Worm (Caenorhabditis elegans) whole organism, mixed stage, embryonic: Measurements from ENCODE around the gene tap-1.

Experiments used
- bed-3 ChIP-seq: fragments of 200-800 bp; sonication (Bioruptor generic); optimal IDR thresholded peaks from 3 replicates; lab custom pipeline; 2018; ENCODE audit warnings: mild to moderate bottlenecking, missing genetic modification characterization, moderate library complexity, missing compliant biosample characterization
- drap-1 ChIP-seq: fragments of 200-800 bp; sonication (Bioruptor generic); optimal IDR thresholded peaks from 3 replicates; lab custom pipeline; 2018; ENCODE audit warnings: mild to moderate bottlenecking, missing genetic modification characterization, missing compliant biosample characterization
- flh-1 ChIP-seq: fragments of 200-800 bp; sonication (Bioruptor generic); optimal IDR thresholded peaks from 2 replicates; lab custom pipeline; 2018; ENCODE audit warnings: mild to moderate bottlenecking, missing genetic modification characterization, moderate library complexity, missing compliant biosample characterization
- lin-13 ChIP-seq: fragments of 150-350 bp; optimal IDR thresholded peaks from 2 replicates; lab custom pipeline; 2014; ENCODE audit warnings: missing biosample characterization, missing genetic modification characterization
- mab-5 ChIP-seq: fragments of 150-350 bp; optimal IDR thresholded peaks from 2 replicates; lab custom pipeline; 2014; ENCODE audit warnings: missing biosample characterization, missing genetic modification characterization
- mep-1 ChIP-seq: fragments of 150-350 bp; optimal IDR thresholded peaks from 2 replicates; lab custom pipeline; 2017; ENCODE audit warnings: missing biosample characterization, missing genetic modification reagents, missing genetic modification characterization, inconsistent platforms
- nhr-237 ChIP-seq: fragments of 150-350 bp; optimal IDR thresholded peaks from 2 replicates; lab custom pipeline; 2014; ENCODE audit warnings: missing biosample characterization, missing genetic modification characterization
- snpc-4 ChIP-seq: fragments of 150-350 bp; optimal IDR thresholded peaks from 2 replicates; lab custom pipeline; 2014; ENCODE audit warnings: missing biosample characterization, missing genetic modification characterization
- tbx-8 ChIP-seq: fragments of 200-800 bp; sonication (Bioruptor generic); optimal IDR thresholded peaks from 2 replicates; lab custom pipeline; 2018; ENCODE audit warnings: mild to moderate bottlenecking, missing genetic modification characterization, moderate library complexity, missing compliant biosample characterization
- unc-120 ChIP-seq: sonication (generic microtip); optimal IDR thresholded peaks from 2 replicates; lab custom pipeline; 2017; ENCODE audit warnings: missing genetic modification characterization, missing compliant biosample characterization; ENCODE audit not compliant: poor library complexity, severe bottlenecking
- unc-39 ChIP-seq: fragments of 150-350 bp; optimal IDR thresholded peaks from 2 replicates; lab custom pipeline; 2014; ENCODE audit warnings: missing biosample characterization, missing genetic modification characterization
- unc-62 ChIP-seq: fragments of 150-350 bp; optimal IDR thresholded peaks from 2 replicates; lab custom pipeline; 2014; ENCODE audit warnings: missing biosample characterization, missing genetic modification reagents, missing genetic modification characterization
- ztf-11 ChIP-seq: fragments of 150-350 bp; optimal IDR thresholded peaks from 2 replicates; lab custom pipeline; 2014; ENCODE audit warnings: missing biosample characterization, missing genetic modification characterization

DNA sequence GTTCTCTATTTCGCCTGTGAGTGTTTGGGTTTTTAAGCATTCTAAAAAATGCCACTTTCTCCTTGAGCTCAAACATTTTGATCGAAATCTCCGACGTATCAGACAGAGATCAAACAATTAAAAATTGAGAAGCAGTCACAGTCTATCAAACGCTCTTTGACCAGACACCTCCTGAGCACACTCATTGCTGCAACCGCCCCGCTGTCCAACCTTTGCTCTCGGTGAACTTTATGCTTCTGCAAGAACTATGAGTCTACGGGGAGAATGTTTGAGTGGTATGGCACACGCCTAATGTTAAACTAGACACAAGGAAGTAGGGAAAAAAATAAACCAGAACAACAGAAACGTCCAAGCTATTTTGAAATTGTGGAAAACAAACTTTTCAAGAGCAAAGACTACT is 24.2 kb upstream of the tap-1 start:
- TF ChIP-seq lin-13 (no peak), mep-1 (tag; lab: Kevin White, UChicago) (no peak), drap-1 (no peak), flh-1 (GFP tag; lab: Kevin White, UChicago) (no peak), unc-39 (tag; lab: Kevin White, UChicago) (no peak), ztf-11 (tag; lab: Kevin White, UChicago) (no peak), bed-3 (no peak), snpc-4 (tag; lab: Kevin White, UChicago) (no peak), mab-5 (tag; lab: Kevin White, UChicago) (no peak), unc-62 (GFP tag; lab: Kevin White, UChicago) (no peak), unc-120 (no peak), nhr-237 (no peak), tbx-8 (GFP tag; lab: Kevin White, UChicago) (no peak)
